Fruit fly (Drosophila melanogaster) whole organism, embryonic: ENCODE data around the gene PIG-B.
A peak's percentile ranks its signal among the peaks of the same experiment; 100 is the strongest.

Source experiments
- Abd-B ChIP-seq: fragments of 200-800 bp; sonication (Bioruptor generic); optimal IDR thresholded peaks from 2 replicates; lab custom pipeline; 2018; ENCODE audit warnings: missing biosample characterization, mild to moderate bottlenecking, missing genetic modification characterization, moderate library complexity
- Atf6 ChIP-seq: fragments of 200-800 bp; sonication (Bioruptor generic); IDR thresholded peaks from 2 replicates; pipeline ENCODE4 v1.3.6; 2022; ENCODE audit warnings: missing biosample characterization, missing genetic modification characterization
- CG10147 ChIP-seq: fragments of 200-800 bp; sonication (Bioruptor generic); optimal IDR thresholded peaks from 2 replicates; lab custom pipeline; 2019; ENCODE audit warnings: missing biosample characterization, mild to moderate bottlenecking, missing genetic modification characterization, moderate library complexity
- CG11504 ChIP-seq: fragments of 200-800 bp; sonication (Bioruptor generic); optimal IDR thresholded peaks from 3 replicates; lab custom pipeline; 2019; ENCODE audit warnings: missing biosample characterization, mild to moderate bottlenecking, missing genetic modification characterization, moderate library complexity
- CG11723 ChIP-seq: fragments of 200-800 bp; sonication (Bioruptor generic); optimal IDR thresholded peaks from 2 replicates; lab custom pipeline; 2017; ENCODE audit warnings: missing biosample characterization, mild to moderate bottlenecking, missing genetic modification characterization
- CG12071 ChIP-seq: fragments of 200-800 bp; sonication (Bioruptor generic); optimal IDR thresholded peaks from 3 replicates; lab custom pipeline; 2018; ENCODE audit warnings: missing biosample characterization, mild to moderate bottlenecking, missing genetic modification characterization
- CG12236 ChIP-seq: fragments of 200-800 bp; sonication (Bioruptor generic); optimal IDR thresholded peaks from 2 replicates; lab custom pipeline; 2016; ENCODE audit warnings: missing biosample characterization, missing genetic modification characterization
- CG1529 ChIP-seq: fragments of 200-800 bp; sonication (Bioruptor generic); optimal IDR thresholded peaks from 3 replicates; lab custom pipeline; 2018; ENCODE audit warnings: missing biosample characterization, missing genetic modification characterization
- CG17568 ChIP-seq: fragments of 200-800 bp; sonication (Bioruptor generic); optimal IDR thresholded peaks from 2 replicates; lab custom pipeline; 2018; ENCODE audit warnings: missing biosample characterization, mild to moderate bottlenecking, missing genetic modification characterization, moderate library complexity
- CG17802 ChIP-seq: fragments of 200-800 bp; sonication (Bioruptor generic); optimal IDR thresholded peaks from 2 replicates; lab custom pipeline; 2018; ENCODE audit warnings: missing biosample characterization, mild to moderate bottlenecking, missing genetic modification characterization, moderate library complexity
- CG2875 ChIP-seq: fragments of 200-800 bp; sonication (Bioruptor generic); optimal IDR thresholded peaks from 2 replicates; lab custom pipeline; 2017; ENCODE audit warnings: missing biosample characterization, mild to moderate bottlenecking, missing genetic modification characterization, missing genetic modification reagents
- CG2889 ChIP-seq: fragments of 200-800 bp; sonication (Bioruptor generic); IDR thresholded peaks from 3 replicates; pipeline ENCODE4 v1.3.6; 2022; ENCODE audit warnings: missing biosample characterization, missing genetic modification characterization
- CG30431 ChIP-seq: fragments of 200-800 bp; sonication (Bioruptor generic); optimal IDR thresholded peaks from 2 replicates; lab custom pipeline; 2017; ENCODE audit warnings: missing biosample characterization, missing genetic modification characterization
- CG31441 ChIP-seq: fragments of 200-800 bp; sonication (Bioruptor generic); IDR thresholded peaks from 2 replicates; pipeline ENCODE4 v1.3.6; 2022; ENCODE audit warnings: missing biosample characterization, missing genetic modification characterization
- CG3726 ChIP-seq: fragments of 200-800 bp; sonication (Bioruptor generic); IDR thresholded peaks from 3 replicates; pipeline ENCODE4, ENCODE4 v1.3.6; 2022; ENCODE audit warnings: missing biosample characterization, missing genetic modification characterization
- CG43689 ChIP-seq: fragments of 200-800 bp; sonication (Bioruptor generic); IDR thresholded peaks from 2 replicates; pipeline ENCODE4 v1.3.6; 2022; ENCODE audit warnings: missing biosample characterization, missing genetic modification characterization
- CG8765 ChIP-seq: fragments of 200-800 bp; sonication (Bioruptor generic); IDR thresholded peaks from 2 replicates; pipeline ENCODE4 v1.3.6; 2022; ENCODE audit warnings: missing biosample characterization, missing genetic modification characterization
- CG8944 ChIP-seq: fragments of 200-800 bp; sonication (Bioruptor generic); optimal IDR thresholded peaks from 3 replicates; lab custom pipeline; 2016; ENCODE audit warnings: missing biosample characterization, missing genetic modification characterization
- D ChIP-seq, 2 experiments: fragments of 200-800 bp in 1 of 2; fragments of >200 bp in 1 of 2; sonication (Bioruptor generic) in 1 of 2; optimal IDR thresholded peaks; 2 replicates in 1 of 2; 3 replicates in 1 of 2; lab custom pipeline; 2017; ENCODE audit warnings: mild to moderate bottlenecking in 1 of 2, missing biosample characterization in 1 of 2, missing genetic modification characterization in 1 of 2, missing genetic modification reagents in 1 of 2
- Deaf1 ChIP-seq: fragments of 200-800 bp; optimal IDR thresholded peaks from 3 replicates; lab custom pipeline; 2019; ENCODE audit warnings: missing biosample characterization, mild to moderate bottlenecking, missing genetic modification characterization, moderate library complexity
- Dfd ChIP-seq, 2 experiments: fragments of >200 bp; optimal IDR thresholded peaks; 2 replicates each; lab custom pipeline; 2017; ENCODE audit warnings: missing biosample characterization in 2 of 2, missing genetic modification characterization in 2 of 2
- Doc2 ChIP-seq: fragments of 200-800 bp; sonication (Bioruptor generic); IDR thresholded peaks from 2 replicates; pipeline ENCODE4 v1.3.6; 2022; ENCODE audit warnings: missing biosample characterization, missing genetic modification characterization
- E2f1 ChIP-seq: fragments of 200-800 bp; sonication (Bioruptor generic); IDR thresholded peaks from 2 replicates; pipeline ENCODE4 v1.3.6; 2022; ENCODE audit warnings: missing biosample characterization, missing genetic modification characterization
- Eip74EF ChIP-seq, 2 experiments: fragments of 200-800 bp in 1 of 2; fragments of >200 bp in 1 of 2; sonication (Bioruptor generic) in 1 of 2; optimal IDR thresholded peaks; 2 replicates each; lab custom pipeline; 2017 to 2019; ENCODE audit warnings: missing biosample characterization in 2 of 2, missing genetic modification characterization in 2 of 2, mild to moderate bottlenecking in 1 of 2, moderate library complexity in 1 of 2
- Fer2 ChIP-seq: fragments of 200-800 bp; sonication (Bioruptor generic); optimal IDR thresholded peaks from 2 replicates; lab custom pipeline; 2018; ENCODE audit warnings: missing biosample characterization, mild to moderate bottlenecking, missing genetic modification characterization, moderate library complexity
- HmgD ChIP-seq: fragments of 200-800 bp; sonication (Bioruptor generic); optimal IDR thresholded peaks from 3 replicates; lab custom pipeline; 2016; ENCODE audit warnings: missing biosample characterization, missing genetic modification characterization
- Hr3 ChIP-seq: fragments of 200-800 bp; sonication (Bioruptor generic); optimal IDR thresholded peaks from 3 replicates; lab custom pipeline; 2016; ENCODE audit warnings: missing biosample characterization, missing genetic modification characterization
- Lhr ChIP-seq: fragments of 200-800 bp; sonication (Bioruptor generic); optimal IDR thresholded peaks from 3 replicates; lab custom pipeline; 2017; ENCODE audit warnings: mild to moderate bottlenecking, missing biosample characterization, missing genetic modification reagents, missing genetic modification characterization
- Max ChIP-seq: fragments of 200-800 bp; sonication (Bioruptor generic); optimal IDR thresholded peaks from 2 replicates; lab custom pipeline; 2016; ENCODE audit warnings: missing biosample characterization, mild to moderate bottlenecking, missing genetic modification characterization
- NC2β ChIP-seq: fragments of 200-800 bp; sonication (Bioruptor generic); optimal IDR thresholded peaks from 2 replicates; lab custom pipeline; 2016; ENCODE audit warnings: missing biosample characterization, missing genetic modification characterization
- Nf-YB ChIP-seq: fragments of 200-800 bp; sonication (Bioruptor generic); optimal IDR thresholded peaks from 3 replicates; lab custom pipeline; 2019; ENCODE audit warnings: missing biosample characterization, mild to moderate bottlenecking, missing genetic modification characterization, moderate library complexity
- NfI ChIP-seq: fragments of 200-800 bp; sonication (Bioruptor generic); optimal IDR thresholded peaks from 3 replicates; lab custom pipeline; 2018; ENCODE audit warnings: missing biosample characterization, mild to moderate bottlenecking, missing genetic modification characterization, moderate library complexity
- Sin3A ChIP-seq: fragments of >200 bp; optimal IDR thresholded peaks from 2 replicates; lab custom pipeline; 2018
- Sox100B ChIP-seq: fragments of 200-800 bp; sonication (Bioruptor generic); optimal IDR thresholded peaks from 3 replicates; lab custom pipeline; 2018; ENCODE audit warnings: missing biosample characterization, mild to moderate bottlenecking, missing genetic modification characterization
- Xbp1 ChIP-seq: fragments of 200-800 bp; sonication (Bioruptor generic); optimal IDR thresholded peaks from 3 replicates; lab custom pipeline; 2016; ENCODE audit warnings: missing biosample characterization, mild to moderate bottlenecking, missing genetic modification characterization
- ase ChIP-seq: fragments of 200-800 bp; sonication (Bioruptor generic); IDR thresholded peaks from 3 replicates; pipeline ENCODE4 v1.3.6; 2022; ENCODE audit warnings: missing biosample characterization, missing genetic modification characterization
- cad ChIP-seq: fragments of >200 bp; optimal IDR thresholded peaks from 2 replicates; lab custom pipeline; 2017; ENCODE audit warnings: missing biosample characterization, missing genetic modification characterization
- chif ChIP-seq, 2 experiments: fragments of 200-800 bp; sonication (Bioruptor generic); optimal IDR thresholded peaks; 3 replicates each; lab custom pipeline; 2016; ENCODE audit warnings: missing biosample characterization in 2 of 2, missing genetic modification characterization in 2 of 2
- chinmo ChIP-seq: fragments of 200-800 bp; sonication (Bioruptor generic); IDR thresholded peaks from 4 replicates; pipeline ENCODE4 v1.3.6; 2022; ENCODE audit warnings: missing biosample characterization, missing genetic modification characterization; ENCODE audit not compliant: partially characterized antibody
- disco-r ChIP-seq: fragments of 200-800 bp; sonication (Bioruptor generic); optimal IDR thresholded peaks from 2 replicates; lab custom pipeline; 2016; ENCODE audit warnings: missing biosample characterization, missing genetic modification characterization
- dm ChIP-seq: fragments of 200-800 bp; sonication (Bioruptor generic); optimal IDR thresholded peaks from 3 replicates; lab custom pipeline; 2016; ENCODE audit warnings: missing biosample characterization, missing genetic modification characterization
- fd3F ChIP-seq: fragments of 200-800 bp; sonication (Bioruptor generic); optimal IDR thresholded peaks from 2 replicates; lab custom pipeline; 2018; ENCODE audit warnings: missing biosample characterization, mild to moderate bottlenecking, missing genetic modification characterization, moderate library complexity
- gcm ChIP-seq: fragments of 200-800 bp; sonication (Bioruptor generic); optimal IDR thresholded peaks from 2 replicates; lab custom pipeline; 2019; ENCODE audit warnings: missing biosample characterization, mild to moderate bottlenecking, missing genetic modification characterization, moderate library complexity
- knrl ChIP-seq: fragments of 200-800 bp; sonication (Bioruptor generic); IDR thresholded peaks from 3 replicates; pipeline ENCODE4 v1.3.6; 2022; ENCODE audit warnings: missing biosample characterization, missing genetic modification characterization; ENCODE audit not compliant: partially characterized antibody
- pb ChIP-seq: fragments of 200-800 bp; sonication (Bioruptor generic); optimal IDR thresholded peaks from 3 replicates; lab custom pipeline; 2016; ENCODE audit warnings: missing biosample characterization, missing genetic modification characterization
- sens ChIP-seq: fragments of 200-800 bp; sonication (Bioruptor generic); peaks from one replicate; lab custom pipeline; 2016; ENCODE audit warnings: missing biosample characterization, missing genetic modification characterization
- ssp ChIP-seq: fragments of 200-800 bp; sonication (Bioruptor generic); IDR thresholded peaks from 2 replicates; pipeline ENCODE4 v1.3.6; 2022; ENCODE audit warnings: missing biosample characterization, missing genetic modification characterization
- ttk ChIP-seq: fragments of 200-800 bp; sonication (Bioruptor generic); IDR thresholded peaks from 2 replicates; pipeline ENCODE4 v2.1.2; 2022; ENCODE audit warnings: missing biosample characterization, missing genetic modification characterization
- tx ChIP-seq: fragments of 200-800 bp; sonication (Bioruptor generic); optimal IDR thresholded peaks from 2 replicates; lab custom pipeline; 2016; ENCODE audit warnings: missing biosample characterization, missing genetic modification characterization
- zen ChIP-seq: fragments of 200-800 bp; sonication (Bioruptor generic); optimal IDR thresholded peaks from 3 replicates; lab custom pipeline; 2018; ENCODE audit warnings: missing biosample characterization, mild to moderate bottlenecking, missing genetic modification characterization, moderate library complexity

PIG-B gene

dm6 chr3L:3818566-3819325, 7.7 kb downstream of the PIG-B start, which contains the start of gene enc:
TSS of gene enc (plus strand) at chr3L:3818679.
- TF ChIP-seq CG11723 (GFP tag; lab: Kevin White, UChicago): no peak
- peak; percentile 61 for TF ChIP-seq sens (GFP tag; lab: Kevin White, UChicago)
- peak; percentile 15 for TF ChIP-seq NC2β (GFP tag; lab: Kevin White, UChicago)
- TF ChIP-seq knrl: peak; percentile 96
- no peak for TF ChIP-seq Doc2 (GFP tag; lab: Robert Waterston, UW)
- no peak for TF ChIP-seq D (optimal IDR thresholded peaks at IDR 0.05; lab: Kevin White, UChicago)
- TF ChIP-seq D (GFP tag; optimal IDR thresholded peaks at IDR 0.05; lab: Kevin White, UChicago): no peak
- peak; percentile 20 for TF ChIP-seq Lhr (GFP tag; lab: Kevin White, UChicago)
- TF ChIP-seq Hr3: no peak
- peak; percentile 9 for TF ChIP-seq dm (GFP tag; lab: Kevin White, UChicago)
- no peak for TF ChIP-seq zen
- TF ChIP-seq Nf-YB (GFP tag; lab: Kevin White, UChicago): no peak
- no peak for TF ChIP-seq CG2875
- peak; percentile 5 for TF ChIP-seq NfI
- TF ChIP-seq CG1529: peak; percentile 89
- no peak for TF ChIP-seq CG30431 (GFP tag; lab: Kevin White, UChicago)
- no peak for TF ChIP-seq fd3F (GFP tag; lab: Kevin White, UChicago)
- no peak for TF ChIP-seq E2f1 (GFP tag; lab: Robert Waterston, UW)
- peak; percentile 70 for TF ChIP-seq CG11504 (tag; lab: Kevin White, UChicago)
- TF ChIP-seq CG2889 (GFP tag; lab: Robert Waterston, UW): no peak
- no peak for TF ChIP-seq CG17802 (tag; lab: Kevin White, UChicago)
- no peak for TF ChIP-seq pb (GFP tag; lab: Kevin White, UChicago)
- no peak for TF ChIP-seq gcm (GFP tag; lab: Kevin White, UChicago)
- TF ChIP-seq Fer2: no peak
- TF ChIP-seq CG43689 (GFP tag; lab: Robert Waterston, UW): no peak
- no peak for TF ChIP-seq ssp (GFP tag; lab: Robert Waterston, UW)
- TF ChIP-seq Max (GFP tag; lab: Kevin White, UChicago): no peak
- TF ChIP-seq Deaf1 (tag; lab: Kevin White, UChicago): no peak
- TF ChIP-seq ttk (GFP tag; lab: Robert Waterston, UW): no peak
- TF ChIP-seq Eip74EF (GFP tag; optimal IDR thresholded peaks at IDR 0.05; lab: Kevin White, UChicago): no peak
- no peak for TF ChIP-seq CG3726 (GFP tag; lab: Robert Waterston, UW)
- TF ChIP-seq Dfd (GFP tag; optimal IDR thresholded peaks at IDR 0.05; lab: Kevin White, UChicago): no peak
- TF ChIP-seq CG31441 (GFP tag; lab: Robert Waterston, UW): no peak
- TF ChIP-seq CG8765 (GFP tag; lab: Robert Waterston, UW): no peak
- peak; percentile 23 for TF ChIP-seq CG10147 (GFP tag; lab: Kevin White, UChicago)
- TF ChIP-seq Sin3A (lab: Kevin White, UChicago): peak; percentile 31
- no peak for TF ChIP-seq cad (GFP tag; lab: Kevin White, UChicago)
- no peak for TF ChIP-seq CG12071
- TF ChIP-seq HmgD: no peak
- TF ChIP-seq CG17568 (GFP tag; lab: Kevin White, UChicago): no peak
- no peak for TF ChIP-seq CG8944 (GFP tag; lab: Kevin White, UChicago)
- TF ChIP-seq Xbp1 (GFP tag; lab: Kevin White, UChicago): no peak
- no peak for TF ChIP-seq Sox100B (GFP tag; lab: Kevin White, UChicago)
- no peak for TF ChIP-seq Abd-B (GFP tag; lab: Kevin White, UChicago)
- no peak for TF ChIP-seq CG12236 (GFP tag; lab: Kevin White, UChicago)
- TF ChIP-seq ase (GFP tag; lab: Robert Waterston, UW): no peak
- peak; percentile 96 for TF ChIP-seq chinmo (GFP tag; lab: Robert Waterston, UW)
- no peak for TF ChIP-seq Atf6 (GFP tag; lab: Robert Waterston, UW)
- peak in 1 of 2 experiments; percentile 16 for TF ChIP-seq chif (GFP tag; optimal IDR thresholded peaks at IDR 0.05; lab: Kevin White, UChicago)
- no peak for TF ChIP-seq disco-r (GFP tag; lab: Kevin White, UChicago)
- no peak for TF ChIP-seq tx
